Worm (Caenorhabditis elegans): ENCODE data around the gene crn-5.
A peak's percentile ranks its signal among the peaks of the same experiment; 100 is the strongest.

DNA sequence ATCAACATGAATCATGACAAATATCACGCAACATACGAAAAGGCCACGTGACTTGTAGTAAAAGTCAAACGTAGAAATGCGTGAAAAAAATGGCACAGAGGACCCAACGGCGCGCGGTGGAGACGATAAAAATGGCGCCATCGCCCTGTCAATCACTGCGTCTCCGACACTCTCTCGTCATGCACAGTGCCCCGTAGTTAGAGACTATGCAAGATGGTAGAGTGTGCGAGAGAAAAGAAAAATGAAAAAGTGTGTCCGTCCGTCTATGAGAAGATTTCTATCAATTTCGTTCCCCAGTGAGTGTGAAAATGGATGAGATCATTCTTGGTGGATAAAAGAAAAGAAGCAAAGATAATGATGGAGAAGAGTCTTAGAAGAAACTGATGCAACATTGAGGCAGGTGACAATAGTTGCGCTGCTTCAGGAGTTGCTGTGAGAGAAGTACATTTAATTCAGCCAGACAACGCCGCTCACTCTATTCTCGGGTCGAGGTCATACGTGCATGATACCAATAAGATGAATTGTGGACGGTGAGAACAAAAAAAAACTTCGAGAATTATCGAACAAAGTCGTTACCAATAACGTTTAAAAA, 37.0 kb upstream of the crn-5 start:
- TF ChIP-seq F16B12.6 (tag; optimal IDR thresholded peaks at IDR 0.05) = peak; percentile 5
- TF ChIP-seq ces-1 (GFP tag; optimal IDR thresholded peaks at IDR 0.05) = no peak
- TF ChIP-seq ama-1 (optimal IDR thresholded peaks at IDR 0.05) = peak; percentile 64
- no peak for TF ChIP-seq unc-30 (tag; optimal IDR thresholded peaks at IDR 0.05)
- TF ChIP-seq tbx-2 (tag; optimal IDR thresholded peaks at IDR 0.05) = peak; percentile 59
- TF ChIP-seq nhr-77 (tag; optimal IDR thresholded peaks at IDR 0.05) = peak; percentile 11
- no peak for TF ChIP-seq fkh-8 (tag; optimal IDR thresholded peaks at IDR 0.05)

Data from whole organism, L1 larva.